Worm (Caenorhabditis elegans): ENCODE results near the gene srx-23.

ce11 chrV:699051-699450 lies 16.9 kb downstream of the srx-23 start:
- TF ChIP-seq W03F9.2 (tag; optimal IDR thresholded peaks at IDR 0.05) (no peak), him-1 (tag; optimal IDR thresholded peaks at IDR 0.05) (no peak)
